Fruit fly (Drosophila melanogaster): ENCODE results near the gene Sol1.
A peak's percentile ranks its signal among the peaks of the same experiment; 100 is the strongest.

Sol1 gene

DNA sequence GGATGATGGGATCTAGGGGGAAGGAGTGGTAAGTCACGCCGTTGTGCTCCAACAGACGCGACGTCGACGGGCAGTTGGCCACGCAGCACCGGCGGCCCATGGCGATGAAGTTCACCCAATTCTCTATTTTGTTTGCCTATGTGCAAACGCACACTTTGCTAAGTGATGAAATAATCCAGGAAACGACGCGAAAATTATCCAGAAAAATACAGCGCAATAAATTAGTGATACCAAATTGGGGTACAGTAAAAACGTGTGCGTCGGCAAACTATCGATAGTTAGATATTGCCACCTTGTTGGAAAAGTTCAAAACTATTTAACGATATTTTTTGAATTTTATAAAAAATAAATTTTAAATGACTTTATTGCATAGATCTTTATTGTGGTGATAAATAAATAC is 30.0 kb upstream of the Sol1 start, which contains the start of gene MBD-R2 (continued):
- TF ChIP-seq tll (GFP tag; optimal IDR thresholded peaks at IDR 0.05) (no peak), CG2116 (GFP tag; optimal IDR thresholded peaks at IDR 0.05) (peak; percentile 60), unpg (GFP tag; optimal IDR thresholded peaks at IDR 0.05) (no peak), CG7271 (tag; optimal IDR thresholded peaks at IDR 0.05) (no peak), CG31365 (tag; optimal IDR thresholded peaks at IDR 0.05) (no peak), CG13624 (GFP tag; optimal IDR thresholded peaks at IDR 0.05) (no peak), Blimp-1 (GFP tag; optimal IDR thresholded peaks at IDR 0.05) (no peak), tna (GFP tag; IDR thresholded peaks at IDR 0.05; ENCODE audit: partially characterized antibody) (peak; percentile 28; the same call in 1 of the 2 replicates), sd (tag; optimal IDR thresholded peaks at IDR 0.05) (no peak), Hr78 (GFP tag; optimal IDR thresholded peaks at IDR 0.05) (no peak), tx (GFP tag; optimal IDR thresholded peaks at IDR 0.05) (no peak), Scr (GFP tag; IDR thresholded peaks at IDR 0.05; ENCODE audit: partially characterized antibody) (peak; percentile 76), CG6683 (GFP tag; optimal IDR thresholded peaks at IDR 0.05) (no peak), Bdp1 (GFP tag; optimal IDR thresholded peaks at IDR 0.05) (no peak), Sry-δ (GFP tag; optimal IDR thresholded peaks at IDR 0.05) (peak; percentile 62), CG15269 (tag; optimal IDR thresholded peaks at IDR 0.05) (no peak), caup (GFP tag; optimal IDR thresholded peaks at IDR 0.05; ENCODE audit: severe bottlenecking) (no peak), CG14050 (GFP tag; IDR thresholded peaks at IDR 0.05) (no peak), lbe (GFP tag; optimal IDR thresholded peaks at IDR 0.05) (peak; percentile 9), CG4707 (GFP tag; optimal IDR thresholded peaks at IDR 0.05) (no peak), CG1603 (tag; optimal IDR thresholded peaks at IDR 0.05) (peak; percentile 39), ems (GFP tag; optimal IDR thresholded peaks at IDR 0.05) (no peak), pnt (GFP tag; optimal IDR thresholded peaks at IDR 0.05) (no peak), CG4424 (GFP tag; optimal IDR thresholded peaks at IDR 0.05) (no peak), wek (GFP tag; optimal IDR thresholded peaks at IDR 0.05) (no peak), PHDP (tag; optimal IDR thresholded peaks at IDR 0.05) (peak; percentile 11), usp (GFP tag; optimal IDR thresholded peaks at IDR 0.05) (no peak), Deaf1 (tag; optimal IDR thresholded peaks at IDR 0.05) (no peak), Opbp (GFP tag; IDR thresholded peaks at IDR 0.05; ENCODE audit: partially characterized antibody) (peak; percentile 80; the same call in 2 of the 3 replicates), gsb-n (tag; optimal IDR thresholded peaks at IDR 0.05) (no peak), zen (tag; optimal IDR thresholded peaks at IDR 0.05) (no peak), amos (GFP tag; IDR thresholded peaks at IDR 0.05; ENCODE audit: partially characterized antibody) (peak; percentile 75), CG4328 (GFP tag; optimal IDR thresholded peaks at IDR 0.05) (no peak), Dbx (GFP tag; IDR thresholded peaks at IDR 0.05) (no peak), CG11398 (GFP tag; optimal IDR thresholded peaks at IDR 0.05) (no peak), CG1647 (GFP tag; optimal IDR thresholded peaks at IDR 0.05) (no peak), Nf-YC (tag; optimal IDR thresholded peaks at IDR 0.05) (peak; percentile 24), en (GFP tag; optimal IDR thresholded peaks at IDR 0.05) (no peak), Lhr (GFP tag; optimal IDR thresholded peaks at IDR 0.05) (peak; percentile 54), Doc2 (GFP tag; IDR thresholded peaks at IDR 0.05) (no peak), Hr51 (GFP tag; optimal IDR thresholded peaks at IDR 0.05) (peak in 1 of 2 experiments; percentile 3), CG7786 (GFP tag; optimal IDR thresholded peaks at IDR 0.05) (no peak), grau (tag; optimal IDR thresholded peaks at IDR 0.05) (peak; percentile 42), CG10267 (tag; optimal IDR thresholded peaks at IDR 0.05) (peak; percentile 41), CTCF (GFP tag; optimal IDR thresholded peaks at IDR 0.05) (peak; percentile 52), salm (tag; optimal IDR thresholded peaks at IDR 0.05) (no peak), sug (tag; optimal IDR thresholded peaks at IDR 0.05) (peak; percentile 0), bab2 (GFP tag; optimal IDR thresholded peaks at IDR 0.05) (no peak), Atf-2 (GFP tag; optimal IDR thresholded peaks at IDR 0.05) (no peak), fd64A (GFP tag; optimal IDR thresholded peaks at IDR 0.05) (no peak)

Data from whole organism, embryonic.